Fruit fly (Drosophila melanogaster) whole organism, embryonic: ENCODE measurements around the gene PolA1.
A peak's percentile ranks its signal among the peaks of the same experiment; 100 is the strongest.

Source experiments
- Abd-B ChIP-seq: fragments of 200-800 bp; sonication (Bioruptor generic); optimal IDR thresholded peaks from 2 replicates; lab custom pipeline; 2018; ENCODE audit warnings: missing biosample characterization, mild to moderate bottlenecking, missing genetic modification characterization, moderate library complexity
- CG11504 ChIP-seq: fragments of 200-800 bp; sonication (Bioruptor generic); optimal IDR thresholded peaks from 3 replicates; lab custom pipeline; 2019; ENCODE audit warnings: missing biosample characterization, mild to moderate bottlenecking, missing genetic modification characterization, moderate library complexity
- CG11560 ChIP-seq: fragments of 200-800 bp; sonication (Bioruptor generic); IDR thresholded peaks from 3 replicates; pipeline ENCODE4 v1.3.6; 2022; ENCODE audit warnings: missing biosample characterization, missing genetic modification characterization
- CG12391 ChIP-seq: fragments of 200-800 bp; sonication (Bioruptor generic); optimal IDR thresholded peaks from 3 replicates; lab custom pipeline; 2018; ENCODE audit warnings: missing biosample characterization, mild to moderate bottlenecking, missing genetic modification characterization, moderate library complexity
- CG13424 ChIP-seq: fragments of 200-800 bp; sonication (Bioruptor generic); optimal IDR thresholded peaks from 2 replicates; lab custom pipeline; 2019; ENCODE audit warnings: missing biosample characterization, mild to moderate bottlenecking, missing genetic modification characterization, moderate library complexity
- CG14014 ChIP-seq: fragments of 200-800 bp; sonication (Bioruptor generic); IDR thresholded peaks from 2 replicates; pipeline ENCODE4 v1.3.6; 2022; ENCODE audit warnings: missing biosample characterization, missing genetic modification characterization
- CG14965 ChIP-seq: fragments of 200-800 bp; sonication (Bioruptor generic); optimal IDR thresholded peaks from 2 replicates; lab custom pipeline; 2016; ENCODE audit warnings: missing biosample characterization, missing genetic modification characterization, borderline replicate concordance
- CG15601 ChIP-seq: fragments of 200-800 bp; sonication (Bioruptor generic); optimal IDR thresholded peaks from 3 replicates; lab custom pipeline; 2019; ENCODE audit warnings: missing biosample characterization, mild to moderate bottlenecking, missing genetic modification characterization, moderate library complexity
- CG17361 ChIP-seq: fragments of 200-800 bp; sonication (Bioruptor generic); IDR thresholded peaks from 3 replicates; pipeline ENCODE4 v1.3.6; 2022; ENCODE audit warnings: missing biosample characterization, missing genetic modification characterization
- CG18599 ChIP-seq: fragments of 200-800 bp; sonication (Bioruptor generic); optimal IDR thresholded peaks from 3 replicates; lab custom pipeline; 2017; ENCODE audit warnings: missing biosample characterization, missing genetic modification characterization, mild to moderate bottlenecking, moderate library complexity, missing genetic modification reagents
- CG2116 ChIP-seq: fragments of 200-800 bp; sonication (Bioruptor generic); optimal IDR thresholded peaks from 3 replicates; lab custom pipeline; 2018; ENCODE audit warnings: missing biosample characterization, mild to moderate bottlenecking, missing genetic modification characterization
- CG2120 ChIP-seq: fragments of 200-800 bp; sonication (Bioruptor generic); optimal IDR thresholded peaks from 3 replicates; lab custom pipeline; 2016; ENCODE audit warnings: missing biosample characterization, missing genetic modification characterization
- CG2199 ChIP-seq: fragments of 200-800 bp; sonication (Bioruptor generic); IDR thresholded peaks from 3 replicates; pipeline ENCODE4 v1.3.6; 2022; ENCODE audit warnings: missing biosample characterization, missing genetic modification characterization
- CG3726 ChIP-seq: fragments of 200-800 bp; sonication (Bioruptor generic); IDR thresholded peaks from 3 replicates; pipeline ENCODE4, ENCODE4 v1.3.6; 2022; ENCODE audit warnings: missing biosample characterization, missing genetic modification characterization
- CG42726 ChIP-seq: fragments of 200-800 bp; sonication (Bioruptor generic); IDR thresholded peaks from 2 replicates; pipeline ENCODE4 v1.3.6; 2022; ENCODE audit warnings: missing biosample characterization, missing genetic modification characterization; ENCODE audit not compliant: partially characterized antibody
- CG6254 ChIP-seq: fragments of 200-800 bp; sonication (Bioruptor generic); optimal IDR thresholded peaks from 3 replicates; lab custom pipeline; 2017; ENCODE audit warnings: mild to moderate bottlenecking, missing biosample characterization, missing genetic modification reagents, missing genetic modification characterization
- CG8924 ChIP-seq: fragments of 200-800 bp; optimal IDR thresholded peaks from 3 replicates; lab custom pipeline; 2019; ENCODE audit warnings: missing biosample characterization, mild to moderate bottlenecking, missing genetic modification characterization, moderate library complexity
- CoRest ChIP-seq: fragments of 200-800 bp; sonication (Bioruptor generic); optimal IDR thresholded peaks from 3 replicates; lab custom pipeline; 2018; ENCODE audit warnings: missing biosample characterization, mild to moderate bottlenecking, missing genetic modification characterization, moderate library complexity
- D19A ChIP-seq: fragments of 200-800 bp; optimal IDR thresholded peaks from 3 replicates; lab custom pipeline; 2019; ENCODE audit warnings: missing biosample characterization, mild to moderate bottlenecking, missing genetic modification characterization, moderate library complexity
- D19B ChIP-seq: fragments of 200-800 bp; sonication (Bioruptor generic); optimal IDR thresholded peaks from 2 replicates; lab custom pipeline; 2017; ENCODE audit warnings: missing biosample characterization, mild to moderate bottlenecking, missing genetic modification characterization
- Dad ChIP-seq: fragments of 200-800 bp; sonication (Bioruptor generic); optimal IDR thresholded peaks from 3 replicates; lab custom pipeline; 2016; ENCODE audit warnings: missing biosample characterization, missing genetic modification characterization
- Dip3 ChIP-seq: fragments of 200-800 bp; sonication (Bioruptor generic); optimal IDR thresholded peaks from 3 replicates; lab custom pipeline; 2016; ENCODE audit warnings: missing biosample characterization, missing genetic modification characterization
- Doc2 ChIP-seq: fragments of 200-800 bp; sonication (Bioruptor generic); IDR thresholded peaks from 2 replicates; pipeline ENCODE4 v1.3.6; 2022; ENCODE audit warnings: missing biosample characterization, missing genetic modification characterization
- Fer1 ChIP-seq: fragments of 200-800 bp; sonication (Bioruptor generic); optimal IDR thresholded peaks from 2 replicates; lab custom pipeline; 2017; ENCODE audit warnings: missing biosample characterization, mild to moderate bottlenecking, missing genetic modification characterization
- HLH3B ChIP-seq: fragments of 200-800 bp; sonication (Bioruptor generic); IDR thresholded peaks from 2 replicates; pipeline ENCODE4 v1.3.6; 2022; ENCODE audit warnings: missing biosample characterization, missing genetic modification characterization
- Hr51 ChIP-seq, 2 experiments: fragments of 200-800 bp; sonication (Bioruptor generic); optimal IDR thresholded peaks; 2 replicates in 1 of 2; 3 replicates in 1 of 2; lab custom pipeline; 2016 to 2018; ENCODE audit warnings: missing biosample characterization in 2 of 2, missing genetic modification characterization in 2 of 2, mild to moderate bottlenecking in 1 of 2, moderate library complexity in 1 of 2
- Lhr ChIP-seq: fragments of 200-800 bp; sonication (Bioruptor generic); optimal IDR thresholded peaks from 3 replicates; lab custom pipeline; 2017; ENCODE audit warnings: mild to moderate bottlenecking, missing biosample characterization, missing genetic modification reagents, missing genetic modification characterization
- NfI ChIP-seq: fragments of 200-800 bp; sonication (Bioruptor generic); optimal IDR thresholded peaks from 3 replicates; lab custom pipeline; 2018; ENCODE audit warnings: missing biosample characterization, mild to moderate bottlenecking, missing genetic modification characterization, moderate library complexity
- Opbp ChIP-seq: fragments of 200-800 bp; sonication (Bioruptor generic); IDR thresholded peaks from 3 replicates; pipeline ENCODE4 v1.3.6; 2022; ENCODE audit warnings: missing biosample characterization, missing genetic modification characterization; ENCODE audit not compliant: partially characterized antibody
- Six4 ChIP-seq: fragments of 200-800 bp; sonication (Bioruptor generic); optimal IDR thresholded peaks from 2 replicates; lab custom pipeline; 2016; ENCODE audit warnings: missing biosample characterization, missing genetic modification characterization
- YL-1 ChIP-seq: fragments of 200-800 bp; sonication (Bioruptor generic); optimal IDR thresholded peaks from 3 replicates; lab custom pipeline; 2017; ENCODE audit warnings: missing biosample characterization, mild to moderate bottlenecking, missing genetic modification characterization
- aop ChIP-seq: fragments of 200-800 bp; sonication (Bioruptor generic); IDR thresholded peaks from 2 replicates; pipeline ENCODE4 v1.3.6; 2022; ENCODE audit warnings: missing biosample characterization, missing genetic modification characterization
- chinmo ChIP-seq: fragments of 200-800 bp; sonication (Bioruptor generic); IDR thresholded peaks from 4 replicates; pipeline ENCODE4 v1.3.6; 2022; ENCODE audit warnings: missing biosample characterization, missing genetic modification characterization; ENCODE audit not compliant: partially characterized antibody
- dmrt11E ChIP-seq: fragments of 200-800 bp; sonication (Bioruptor generic); optimal IDR thresholded peaks from 3 replicates; lab custom pipeline; 2018; ENCODE audit warnings: missing biosample characterization, mild to moderate bottlenecking, missing genetic modification characterization, moderate library complexity
- grau ChIP-seq: fragments of 200-800 bp; optimal IDR thresholded peaks from 3 replicates; lab custom pipeline; 2019; ENCODE audit warnings: missing biosample characterization, mild to moderate bottlenecking, missing genetic modification characterization, moderate library complexity
- gsb ChIP-seq: fragments of 200-800 bp; sonication (Bioruptor generic); IDR thresholded peaks from 2 replicates; pipeline ENCODE4 v1.3.6; 2022; ENCODE audit warnings: missing biosample characterization, missing genetic modification characterization
- hkb ChIP-seq, 2 experiments: fragments of 200-800 bp in 1 of 2; fragments of >200 bp in 1 of 2; sonication (Bioruptor generic) in 1 of 2; IDR thresholded peaks in 1 of 2; optimal IDR thresholded peaks in 1 of 2; 2 replicates each; pipeline versions ENCODE4 v1.3.6 to Lab custom; 2017 to 2022; ENCODE audit warnings: missing biosample characterization in 1 of 2, missing genetic modification characterization in 1 of 2
- insv ChIP-seq, 2 experiments: fragments of 200-800 bp; sonication (Bioruptor generic); optimal IDR thresholded peaks; 3 replicates each; lab custom pipeline; 2016 to 2018; ENCODE audit warnings: missing biosample characterization in 2 of 2, missing genetic modification characterization in 2 of 2
- onecut ChIP-seq: fragments of 200-800 bp; sonication (Bioruptor generic); IDR thresholded peaks from 2 replicates; pipeline ENCODE4 v1.3.6; 2022; ENCODE audit warnings: missing biosample characterization, missing genetic modification characterization
- org-1 ChIP-seq: fragments of 200-800 bp; sonication (Bioruptor generic); optimal IDR thresholded peaks from 2 replicates; lab custom pipeline; 2017; ENCODE audit warnings: missing biosample characterization, missing genetic modification characterization
- psq ChIP-seq: fragments of 200-800 bp; sonication (Bioruptor generic); optimal IDR thresholded peaks from 2 replicates; lab custom pipeline; 2017; ENCODE audit warnings: missing biosample characterization, missing genetic modification characterization
- pzg ChIP-seq: fragments of 200-800 bp; sonication (Bioruptor generic); optimal IDR thresholded peaks from 3 replicates; lab custom pipeline; 2018; ENCODE audit warnings: missing biosample characterization, mild to moderate bottlenecking, missing genetic modification characterization, moderate library complexity
- salm ChIP-seq: fragments of 200-800 bp; sonication (Bioruptor generic); optimal IDR thresholded peaks from 2 replicates; lab custom pipeline; 2018; ENCODE audit warnings: missing biosample characterization, mild to moderate bottlenecking, missing genetic modification characterization
- sisA ChIP-seq: fragments of 200-800 bp; sonication (Bioruptor generic); IDR thresholded peaks from 2 replicates; pipeline ENCODE4 v1.3.6; 2022; ENCODE audit warnings: missing biosample characterization, missing genetic modification characterization
- stc ChIP-seq: fragments of 200-800 bp; sonication (Bioruptor generic); IDR thresholded peaks from 2 replicates; pipeline ENCODE4 v1.3.6; 2022; ENCODE audit warnings: missing biosample characterization, missing genetic modification characterization
- tll ChIP-seq, 2 experiments: fragments of 200-800 bp in 1 of 2; fragments of >200 bp in 1 of 2; sonication (Bioruptor generic) in 1 of 2; optimal IDR thresholded peaks; 2 replicates each; lab custom pipeline; 2017 to 2019; ENCODE audit warnings: missing biosample characterization in 2 of 2, missing genetic modification characterization in 2 of 2, mild to moderate bottlenecking in 1 of 2, moderate library complexity in 1 of 2

Gene PolA1

dm6 chr3R:21656492-21657484 lies 14.8 kb downstream of the PolA1 start (continued):
- TF ChIP-seq CG13424 (tag; lab: Kevin White, UChicago), result peak; percentile 66
- no peak for TF ChIP-seq YL-1 (GFP tag; lab: Kevin White, UChicago)
- TF ChIP-seq grau, result peak; percentile 67
- TF ChIP-seq hkb (optimal IDR thresholded peaks at IDR 0.05; lab: Kevin White, UChicago), result no peak
- peak; percentile 42 for TF ChIP-seq hkb (GFP tag; IDR thresholded peaks at IDR 0.05; lab: Robert Waterston, UW)
- peak; percentile 54 for TF ChIP-seq CG18599 (GFP tag; lab: Kevin White, UChicago)
- TF ChIP-seq insv (GFP tag; optimal IDR thresholded peaks at IDR 0.05; lab: Kevin White, UChicago), result no peak
- TF ChIP-seq stc (GFP tag; lab: Robert Waterston, UW), result peak; percentile 32; the same call in 1 of the 2 replicates
- peak; percentile 79 for TF ChIP-seq CG2199 (GFP tag; lab: Robert Waterston, UW)
- TF ChIP-seq CG11560 (tag; lab: Robert Waterston, UW), result peak; percentile 40; the same call in 1 of the 3 replicates
- no peak for TF ChIP-seq salm (tag; lab: Kevin White, UChicago)
- TF ChIP-seq aop (GFP tag; lab: Robert Waterston, UW), result no peak
- peak; percentile 2 for TF ChIP-seq CG6254
- peak; percentile 77 for TF ChIP-seq CG8924 (tag; lab: Kevin White, UChicago)
- peak in 1 of 2 experiments; percentile 86 for TF ChIP-seq Hr51 (GFP tag; optimal IDR thresholded peaks at IDR 0.05; lab: Kevin White, UChicago)
- TF ChIP-seq Lhr (GFP tag; lab: Kevin White, UChicago), result peak; percentile 16
- no peak for TF ChIP-seq Doc2 (GFP tag; lab: Robert Waterston, UW)
- peak; percentile 39 for TF ChIP-seq Fer1 (GFP tag; lab: Kevin White, UChicago)
- peak; percentile 95 for TF ChIP-seq D19A (tag; lab: Kevin White, UChicago)
- no peak for TF ChIP-seq dmrt11E (tag; lab: Kevin White, UChicago)
- TF ChIP-seq CG42726 (GFP tag; lab: Robert Waterston, UW), result no peak
- TF ChIP-seq chinmo (GFP tag; lab: Robert Waterston, UW), result peak; percentile 73; the same call in 2 of the 4 replicates
- no peak for TF ChIP-seq gsb (GFP tag; lab: Robert Waterston, UW)
- TF ChIP-seq tll (GFP tag; optimal IDR thresholded peaks at IDR 0.05; lab: Kevin White, UChicago), result no peak
- TF ChIP-seq CG2116 (GFP tag; lab: Kevin White, UChicago), result no peak
- TF ChIP-seq pzg (GFP tag; lab: Kevin White, UChicago), result no peak
- no peak for TF ChIP-seq NfI
- TF ChIP-seq HLH3B, result 0 out of 2 replicates have a peak, but pooled peaks have one; percentile 43
- no peak for TF ChIP-seq Dad
- TF ChIP-seq org-1, result peak; percentile 61
- no peak for TF ChIP-seq CG3726 (GFP tag; lab: Robert Waterston, UW)
- no peak for TF ChIP-seq Six4
- TF ChIP-seq D19B (GFP tag; lab: Kevin White, UChicago), result peak; percentile 60
- peak; percentile 69 for TF ChIP-seq CG12391 (tag; lab: Kevin White, UChicago)
- TF ChIP-seq Dip3 (GFP tag; lab: Kevin White, UChicago), result no peak
- TF ChIP-seq CG14965 (GFP tag; lab: Kevin White, UChicago), result no peak
- TF ChIP-seq CG11504, result peak; percentile 83
- peak; percentile 85 for TF ChIP-seq CG17361 (GFP tag; lab: Robert Waterston, UW)
- TF ChIP-seq psq (GFP tag; lab: Kevin White, UChicago), result peak; percentile 27
- TF ChIP-seq sisA (GFP tag; lab: Robert Waterston, UW), result peak; percentile 25; the same call in 1 of the 2 replicates
- TF ChIP-seq CG15601 (tag; lab: Kevin White, UChicago), result peak; percentile 25
- no peak for TF ChIP-seq onecut
- peak; percentile 63 for TF ChIP-seq Abd-B (GFP tag; lab: Kevin White, UChicago)
- no peak for TF ChIP-seq CG14014 (GFP tag; lab: Robert Waterston, UW)
- peak; percentile 75 for TF ChIP-seq CoRest
- 0 out of 3 replicates have a peak, but pooled peaks have one; percentile 24 for TF ChIP-seq Opbp (GFP tag; lab: Robert Waterston, UW)
- TF ChIP-seq CG2120 (GFP tag; lab: Kevin White, UChicago), result no peak
